Worm (Caenorhabditis elegans) whole organism, late embryonic: ENCODE data around the gene shw-1.

Source experiments
- C08G9.2 ChIP-seq: sonication (generic microtip); optimal IDR thresholded peaks from 2 replicates; lab custom pipeline; 2016; ENCODE audit warnings: mild to moderate bottlenecking, missing genetic modification characterization, moderate library complexity, missing compliant biosample characterization
- K02D7.2 ChIP-seq: sonication (generic microtip); optimal IDR thresholded peaks from 2 replicates; lab custom pipeline; 2017; ENCODE audit warnings: mild to moderate bottlenecking, missing genetic modification characterization, missing compliant biosample characterization
- K09A11.1 ChIP-seq: sonication (generic microtip); optimal IDR thresholded peaks from 2 replicates; lab custom pipeline; 2017; ENCODE audit warnings: antibody characterized with exemption, mild to moderate bottlenecking, missing genetic modification characterization, missing compliant biosample characterization; ENCODE audit not compliant: insufficient read depth
- T23F11.4 ChIP-seq: fragments of 200-800 bp; sonication (Bioruptor generic); optimal IDR thresholded peaks from 2 replicates; lab custom pipeline; 2018; ENCODE audit warnings: mild to moderate bottlenecking, missing genetic modification characterization, missing compliant biosample characterization
- ahr-1 ChIP-seq: sonication (generic microtip); optimal IDR thresholded peaks from 2 replicates; lab custom pipeline; 2016; ENCODE audit warnings: missing genetic modification characterization, missing compliant biosample characterization
- ceh-14 ChIP-seq: sonication (generic microtip); optimal IDR thresholded peaks from 2 replicates; lab custom pipeline; 2016; ENCODE audit warnings: missing genotype, missing genetic modification characterization, missing compliant biosample characterization
- ceh-19 ChIP-seq: fragments of 200-800 bp; sonication (Bioruptor generic); optimal IDR thresholded peaks from 2 replicates; lab custom pipeline; 2018; ENCODE audit warnings: mild to moderate bottlenecking, missing genetic modification characterization, missing compliant biosample characterization
- ceh-22 ChIP-seq: sonication (generic microtip); optimal IDR thresholded peaks from 2 replicates; lab custom pipeline; 2017; ENCODE audit warnings: missing biosample characterization, missing genetic modification characterization
- ceh-24 ChIP-seq: sonication (generic microtip); optimal IDR thresholded peaks from 2 replicates; lab custom pipeline; 2016; ENCODE audit warnings: mild to moderate bottlenecking, missing genetic modification characterization, missing compliant biosample characterization
- ceh-30 ChIP-seq: fragments of 150-350 bp; optimal IDR thresholded peaks from 2 replicates; lab custom pipeline; 2014; ENCODE audit warnings: missing biosample characterization, missing genetic modification characterization
- ceh-34 ChIP-seq: sonication (generic microtip); optimal IDR thresholded peaks from 2 replicates; lab custom pipeline; 2016; ENCODE audit warnings: mild to moderate bottlenecking, missing genetic modification characterization, missing compliant biosample characterization
- ceh-9 ChIP-seq: sonication (generic microtip); optimal IDR thresholded peaks from 2 replicates; lab custom pipeline; 2016; ENCODE audit warnings: mild to moderate bottlenecking, missing genetic modification characterization, inconsistent platforms, missing compliant biosample characterization
- elt-2 ChIP-seq: sonication (generic microtip); optimal IDR thresholded peaks from 2 replicates; lab custom pipeline; 2016; ENCODE audit warnings: missing genetic modification reagents, missing genetic modification characterization, missing compliant biosample characterization
- ets-4 ChIP-seq: sonication (generic microtip); optimal IDR thresholded peaks from 2 replicates; lab custom pipeline; 2016; ENCODE audit warnings: missing genetic modification characterization, missing compliant biosample characterization
- gmeb-2 ChIP-seq: sonication (generic microtip); optimal IDR thresholded peaks from 2 replicates; lab custom pipeline; 2016; ENCODE audit warnings: missing genetic modification characterization, inconsistent platforms, missing compliant biosample characterization
- hlh-30 ChIP-seq: sonication (generic microtip); optimal IDR thresholded peaks from 2 replicates; lab custom pipeline; 2017; ENCODE audit warnings: antibody characterized with exemption, missing genetic modification characterization, missing compliant biosample characterization; ENCODE audit not compliant: insufficient read depth
- lin-11 ChIP-seq: fragments of 200-800 bp; sonication (Bioruptor generic); optimal IDR thresholded peaks from 2 replicates; lab custom pipeline; 2018; ENCODE audit warnings: mild to moderate bottlenecking, missing genetic modification characterization, missing compliant biosample characterization
- mec-3 ChIP-seq: sonication (generic microtip); optimal IDR thresholded peaks from 2 replicates; lab custom pipeline; 2016; ENCODE audit warnings: borderline replicate concordance, missing genetic modification characterization, missing compliant biosample characterization
- nfya-1 ChIP-seq: sonication (generic microtip); optimal IDR thresholded peaks from 2 replicates; lab custom pipeline; 2017; ENCODE audit warnings: missing genetic modification characterization, mild to moderate bottlenecking, missing compliant biosample characterization, antibody characterized with exemption, moderate library complexity
- nhr-11 ChIP-seq: fragments of 150-350 bp; optimal IDR thresholded peaks from 2 replicates; lab custom pipeline; 2014; ENCODE audit warnings: missing biosample characterization, missing genetic modification characterization
- nhr-232 ChIP-seq: sonication (generic microtip); optimal IDR thresholded peaks from 2 replicates; lab custom pipeline; 2016; ENCODE audit warnings: missing genetic modification characterization, missing compliant biosample characterization
- pat-9 ChIP-seq: fragments of 200-800 bp; sonication (Bioruptor generic); optimal IDR thresholded peaks from 2 replicates; lab custom pipeline; 2018; ENCODE audit warnings: mild to moderate bottlenecking, missing genetic modification characterization, moderate library complexity, missing compliant biosample characterization
- pax-1 ChIP-seq: fragments of 150-350 bp; optimal IDR thresholded peaks from 2 replicates; lab custom pipeline; 2014; ENCODE audit warnings: missing biosample characterization, missing genetic modification characterization
- pha-4 ChIP-seq: fragments of 150-350 bp; optimal IDR thresholded peaks from 2 replicates; lab custom pipeline; 2018; ENCODE audit warnings: missing biosample characterization, missing genetic modification reagents, missing genetic modification characterization
- pqm-1 ChIP-seq: sonication (generic microtip); optimal IDR thresholded peaks from 2 replicates; lab custom pipeline; 2016; ENCODE audit warnings: missing genetic modification characterization, missing compliant biosample characterization
- ref-2 ChIP-seq: sonication (generic microtip); optimal IDR thresholded peaks from 2 replicates; lab custom pipeline; 2016; ENCODE audit warnings: missing genetic modification characterization, missing compliant biosample characterization
- sox-4 ChIP-seq: sonication (generic microtip); optimal IDR thresholded peaks from 2 replicates; lab custom pipeline; 2017; ENCODE audit warnings: mild to moderate bottlenecking, missing genetic modification characterization, inconsistent platforms, missing compliant biosample characterization
- tbx-2 ChIP-seq: sonication (generic microtip); optimal IDR thresholded peaks from 2 replicates; lab custom pipeline; 2016; ENCODE audit warnings: missing genetic modification characterization, missing compliant biosample characterization
- unc-3 ChIP-seq, 2 experiments: fragments of 200-800 bp in 1 of 2; sonication (Bioruptor generic) in 1 of 2; sonication (generic microtip) in 1 of 2; conservative IDR thresholded peaks in 1 of 2; optimal IDR thresholded peaks in 1 of 2; 2 replicates each; pipeline versions ENCODE4 v1.3.6 to Lab custom; 2016 to 2022; ENCODE audit warnings: missing compliant biosample characterization in 2 of 2, missing genetic modification characterization in 2 of 2, missing genetic modification reagents in 1 of 2
- unc-86 ChIP-seq: sonication (generic microtip); optimal IDR thresholded peaks from 2 replicates; lab custom pipeline; 2016; ENCODE audit warnings: missing genetic modification characterization, missing compliant biosample characterization
- zip-5 ChIP-seq: sonication (generic microtip); optimal IDR thresholded peaks from 2 replicates; lab custom pipeline; 2016; ENCODE audit warnings: missing genetic modification characterization, missing compliant biosample characterization

shw-1 gene

ce11 chrII:8278415-8278814 is 42.9 kb downstream of the shw-1 start, which contains the start of the genes mrpl-10 and clec-142:
mrpl-10 (minus strand) TSS chrII:8278515.
clec-142 (plus strand) TSS chrII:8278678.
- TF ChIP-seq K09A11.1: no peak
- TF ChIP-seq gmeb-2 (tag; lab: Kevin White, UChicago): no peak
- TF ChIP-seq lin-11: no peak
- TF ChIP-seq pha-4 (tag; lab: Kevin White, UChicago): no peak
- no peak for TF ChIP-seq unc-86 (tag; lab: Kevin White, UChicago)
- no peak for TF ChIP-seq nhr-11
- no peak for TF ChIP-seq mec-3 (tag; lab: Kevin White, UChicago)
- TF ChIP-seq, all 69 proteins: peak for 0

ce11 chrII:8276057-8276456 is 45.2 kb downstream of the shw-1 start, which contains the start of the genes gei-14 and slc-25A32:
gei-14 (minus strand) TSS chrII:8276231.
slc-25A32 (plus strand) TSS chrII:8276298.
- TF ChIP-seq zip-5 (tag; lab: Kevin White, UChicago): no peak
- TF ChIP-seq ceh-14 (tag; lab: Kevin White, UChicago): no peak
- TF ChIP-seq nhr-232 (tag; lab: Kevin White, UChicago): no peak
- no peak for TF ChIP-seq ref-2 (tag; lab: Kevin White, UChicago)
- TF ChIP-seq nfya-1 (tag; lab: Kevin White, UChicago): peak; percentile 6
- no peak for TF ChIP-seq ahr-1 (tag; lab: Kevin White, UChicago)
- TF ChIP-seq unc-86 (tag; lab: Kevin White, UChicago): no peak
- TF ChIP-seq hlh-30 (tag; lab: Kevin White, UChicago): peak; percentile 17
- peak; percentile 6 for TF ChIP-seq elt-2 (tag; lab: Kevin White, UChicago)
- no peak for TF ChIP-seq unc-3 (GFP tag; conservative IDR thresholded peaks at IDR 0.05; lab: Robert Waterston, UW)
- TF ChIP-seq unc-3 (tag; optimal IDR thresholded peaks at IDR 0.05; lab: Kevin White, UChicago): no peak
- no peak for TF ChIP-seq C08G9.2 (tag; lab: Kevin White, UChicago)

ce11 chrII:8273060-8273459 is 48.2 kb downstream of the shw-1 start:
- TF ChIP-seq ceh-9 (tag; lab: Kevin White, UChicago) (no peak), ceh-19 (GFP tag; lab: Kevin White, UChicago) (no peak), K09A11.1 (no peak), nhr-11 (no peak), tbx-2 (tag; lab: Kevin White, UChicago) (no peak), pat-9 (no peak), K02D7.2 (tag; lab: Kevin White, UChicago) (no peak), sox-4 (tag; lab: Kevin White, UChicago) (no peak), gmeb-2 (tag; lab: Kevin White, UChicago) (no peak)

ce11 chrII:8269855-8270647 is 51.2 kb downstream of the shw-1 start, which contains the start of gene tdc-1:
tdc-1 (plus strand) TSS chrII:8270597.
- TF ChIP-seq ceh-30 (no peak), elt-2 (tag; lab: Kevin White, UChicago) (peak; percentile 3), ceh-24 (tag; lab: Kevin White, UChicago) (no peak)

- TF ChIP-seq ceh-22 (tag; lab: Kevin White, UChicago) (no peak), pqm-1 (tag; lab: Kevin White, UChicago) (no peak), zip-5 (tag; lab: Kevin White, UChicago) (no peak), ets-4 (tag; lab: Kevin White, UChicago) (no peak), ceh-34 (no peak), T23F11.4 (GFP tag; lab: Kevin White, UChicago) (no peak), pax-1 (tag; lab: Kevin White, UChicago) (no peak)
- TF ChIP-seq, all 69 proteins: peak for 0
These were observed 51.9 kb downstream of the shw-1 start, which contains the start of gene K01C8.2 for ce11 chrII:8269351-8269750. K01C8.2 (minus strand) TSS chrII:8269451.
